Worm (Caenorhabditis elegans) whole organism, late embryonic: ENCODE measurements around the gene F57E7.4.

Experiments used
- ceh-19 ChIP-seq: fragments of 200-800 bp; sonication (Bioruptor generic); optimal IDR thresholded peaks from 2 replicates; lab custom pipeline; 2018; ENCODE audit warnings: mild to moderate bottlenecking, missing genetic modification characterization, missing compliant biosample characterization
- ceh-24 ChIP-seq: sonication (generic microtip); optimal IDR thresholded peaks from 2 replicates; lab custom pipeline; 2016; ENCODE audit warnings: mild to moderate bottlenecking, missing genetic modification characterization, missing compliant biosample characterization
- ceh-48 ChIP-seq: sonication (generic microtip); optimal IDR thresholded peaks from 2 replicates; lab custom pipeline; 2016; ENCODE audit warnings: missing genetic modification characterization, inconsistent platforms, missing compliant biosample characterization
- ceh-9 ChIP-seq: sonication (generic microtip); optimal IDR thresholded peaks from 2 replicates; lab custom pipeline; 2016; ENCODE audit warnings: mild to moderate bottlenecking, missing genetic modification characterization, inconsistent platforms, missing compliant biosample characterization
- dve-1 ChIP-seq: sonication (generic microtip); optimal IDR thresholded peaks from 2 replicates; lab custom pipeline; 2017; ENCODE audit warnings: antibody characterized with exemption, mild to moderate bottlenecking, missing genetic modification characterization, missing compliant biosample characterization
- eyg-1 ChIP-seq: sonication (generic microtip); optimal IDR thresholded peaks from 2 replicates; lab custom pipeline; 2016; ENCODE audit warnings: missing genotype, missing genetic modification characterization, missing compliant biosample characterization
- fkh-6 ChIP-seq: sonication (generic microtip); optimal IDR thresholded peaks from 2 replicates; lab custom pipeline; 2016; ENCODE audit warnings: missing genetic modification characterization, missing compliant biosample characterization
- hlh-13 ChIP-seq: fragments of 200-800 bp; sonication (Bioruptor generic); optimal IDR thresholded peaks from 2 replicates; lab custom pipeline; 2018; ENCODE audit warnings: mild to moderate bottlenecking, missing genetic modification characterization, missing compliant biosample characterization
- hlh-6 ChIP-seq: sonication (generic microtip); optimal IDR thresholded peaks from 2 replicates; lab custom pipeline; 2016; ENCODE audit warnings: missing genotype, missing genetic modification characterization, missing compliant biosample characterization
- mec-3 ChIP-seq: sonication (generic microtip); optimal IDR thresholded peaks from 2 replicates; lab custom pipeline; 2016; ENCODE audit warnings: borderline replicate concordance, missing genetic modification characterization, missing compliant biosample characterization
- pat-9 ChIP-seq: fragments of 200-800 bp; sonication (Bioruptor generic); optimal IDR thresholded peaks from 2 replicates; lab custom pipeline; 2018; ENCODE audit warnings: mild to moderate bottlenecking, missing genetic modification characterization, moderate library complexity, missing compliant biosample characterization
- pax-1 ChIP-seq: fragments of 150-350 bp; optimal IDR thresholded peaks from 2 replicates; lab custom pipeline; 2014; ENCODE audit warnings: missing biosample characterization, missing genetic modification characterization
- pha-4 ChIP-seq: fragments of 150-350 bp; optimal IDR thresholded peaks from 2 replicates; lab custom pipeline; 2018; ENCODE audit warnings: missing biosample characterization, missing genetic modification reagents, missing genetic modification characterization
- sdc-2 ChIP-seq: sonication (generic microtip); optimal IDR thresholded peaks from 2 replicates; lab custom pipeline; 2016; ENCODE audit warnings: missing genotype, missing genetic modification characterization, missing compliant biosample characterization
- unc-55 ChIP-seq: sonication (generic microtip); optimal IDR thresholded peaks from 2 replicates; lab custom pipeline; 2017; ENCODE audit warnings: missing biosample characterization, missing genetic modification reagents, missing genetic modification characterization

Gene F57E7.4

DNA sequence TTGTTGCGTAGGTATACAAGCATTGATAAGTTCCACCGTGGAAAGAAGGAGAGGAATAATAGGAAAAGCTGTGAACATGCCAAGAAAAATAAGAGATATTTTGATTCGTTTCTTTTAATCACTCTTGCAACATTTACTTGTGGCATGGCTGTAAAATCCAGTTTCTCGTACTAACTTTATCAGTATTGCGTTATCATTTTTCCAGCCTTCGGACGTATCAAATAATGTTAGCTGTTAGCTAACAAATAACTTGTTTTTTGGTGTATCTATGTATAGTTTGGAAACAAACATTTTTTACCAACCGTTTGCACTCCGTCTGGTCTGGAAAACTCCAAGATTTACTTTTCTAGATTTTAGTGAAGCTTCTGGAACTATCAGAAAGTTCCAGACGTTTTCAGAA lies 47.3 kb downstream of the F57E7.4 start, which contains the start of gene clec-234:
clec-234 (minus strand) TSS at position 101 of the 400 bp plus-strand sequence.
- no peak for TF ChIP-seq ceh-19 (GFP tag; lab: Kevin White, UChicago)
- no peak for TF ChIP-seq hlh-13 (GFP tag; lab: Kevin White, UChicago)
- TF ChIP-seq mec-3: no peak
- no peak for TF ChIP-seq pha-4
- TF ChIP-seq eyg-1: no peak
- no peak for TF ChIP-seq ceh-9 (tag; lab: Kevin White, UChicago)
- TF ChIP-seq ceh-24: no peak
- no peak for TF ChIP-seq fkh-6 (tag; lab: Kevin White, UChicago)
- TF ChIP-seq ceh-48 (tag; lab: Kevin White, UChicago): no peak
- TF ChIP-seq pat-9 (tag; lab: Kevin White, UChicago): no peak
- no peak for TF ChIP-seq dve-1
- no peak for TF ChIP-seq sdc-2 (tag; lab: Kevin White, UChicago)
- TF ChIP-seq pax-1: no peak
- no peak for TF ChIP-seq unc-55 (GFP tag; lab: Kevin White, UChicago)
- no peak for TF ChIP-seq hlh-6 (tag; lab: Kevin White, UChicago)
